Worm (Caenorhabditis elegans): ENCODE measurements around the gene C06E4.1.

Gene C06E4.1

DNA sequence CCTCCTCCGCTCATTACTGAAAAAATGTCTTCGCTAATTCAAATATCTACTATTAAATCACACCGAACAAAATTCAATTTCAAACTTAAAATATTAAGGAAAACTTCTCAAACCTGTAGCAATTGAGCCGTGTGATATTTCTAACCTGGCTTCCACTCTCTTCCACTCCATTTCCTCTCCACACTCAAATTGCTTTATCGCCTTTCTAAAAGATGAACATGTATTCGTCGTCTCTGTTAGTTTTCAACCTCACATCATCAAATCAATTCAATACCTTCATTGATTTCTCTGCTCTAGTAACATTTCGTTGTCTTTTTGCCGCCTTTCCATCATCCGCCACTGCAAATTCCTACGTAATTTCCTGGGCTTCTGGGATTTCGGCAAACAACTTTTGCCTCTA is 8.9 kb downstream of the C06E4.1 start, which contains the start of gene F42C5.4:
F42C5.4 (minus strand) TSS at position 171 of the 400 bp plus-strand sequence.
- TF ChIP-seq madf-2 (tag; optimal IDR thresholded peaks at IDR 0.05) (no peak), K09A11.1 (tag; optimal IDR thresholded peaks at IDR 0.05; ENCODE audit: insufficient read depth) (no peak), ama-1 (optimal IDR thresholded peaks at IDR 0.05) (no peak), mec-3 (tag; optimal IDR thresholded peaks at IDR 0.05; ENCODE audit: borderline replicate concordance) (no peak), ceh-30 (tag; optimal IDR thresholded peaks at IDR 0.05) (no peak), lim-6 (tag; optimal IDR thresholded peaks at IDR 0.05) (no peak), ceh-31 (tag; optimal IDR thresholded peaks at IDR 0.05) (no peak), fax-1 (tag; optimal IDR thresholded peaks at IDR 0.05) (no peak)

DNA sequence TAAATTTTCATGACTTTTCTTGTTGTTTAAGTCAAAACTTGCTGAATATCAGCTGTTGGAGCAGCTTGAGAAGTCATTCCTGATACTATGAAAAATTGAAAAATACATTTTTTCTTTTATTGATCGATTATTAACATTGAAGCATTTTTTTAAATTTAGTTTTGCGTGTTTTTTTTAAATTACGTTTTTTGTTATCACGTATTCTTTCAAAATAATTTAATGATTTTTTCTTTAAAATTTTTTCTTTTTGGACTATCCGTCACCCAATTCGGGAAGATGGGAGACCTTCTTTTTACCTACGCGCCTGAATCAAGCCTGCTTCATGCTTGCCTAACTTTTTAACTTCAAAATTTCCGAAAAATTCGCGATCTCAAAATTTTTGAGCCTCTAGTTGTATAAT is 11.1 kb downstream of the C06E4.1 start, which contains the start of gene F42C5.5:
F42C5.5 (minus strand) TSS at position 101 of the 400 bp plus-strand sequence.
- TF ChIP-seq ceh-6 (GFP tag; optimal IDR thresholded peaks at IDR 0.05): no peak
- TF ChIP-seq ceh-2 (tag; optimal IDR thresholded peaks at IDR 0.05): no peak
- no peak for TF ChIP-seq ref-2 (tag; optimal IDR thresholded peaks at IDR 0.05)
- TF ChIP-seq sox-2 (GFP tag; IDR thresholded peaks at IDR 0.05): no peak
- TF ChIP-seq hlh-8 (tag; optimal IDR thresholded peaks at IDR 0.05): no peak

DNA sequence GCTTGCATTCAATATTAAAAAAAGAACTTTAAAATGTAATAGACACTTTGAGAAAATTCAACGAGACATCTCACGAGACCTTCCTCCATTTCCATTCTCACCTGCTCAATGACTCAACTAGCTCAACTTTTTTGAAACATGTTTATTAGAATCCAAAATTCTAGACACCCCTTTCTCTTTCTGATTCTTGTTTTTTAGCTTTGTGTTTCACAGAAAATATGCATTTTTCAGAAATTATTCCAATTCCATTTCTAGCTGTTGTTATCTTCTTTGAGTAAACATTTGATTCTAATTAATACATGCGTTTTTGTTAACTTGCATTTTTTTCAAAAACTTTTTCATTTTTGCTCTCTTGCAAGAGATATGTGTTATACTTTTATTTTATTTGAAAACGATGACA is 18.4 kb downstream of the C06E4.1 start:
- TF ChIP-seq ceh-45 (GFP tag; IDR thresholded peaks at IDR 0.05): no peak
- no peak for TF ChIP-seq lin-11 (tag; optimal IDR thresholded peaks at IDR 0.05)
- no peak for TF ChIP-seq fax-1 (tag; optimal IDR thresholded peaks at IDR 0.05)
- TF ChIP-seq odd-2 (tag; optimal IDR thresholded peaks at IDR 0.05): no peak
- no peak for TF ChIP-seq ets-4 (tag; optimal IDR thresholded peaks at IDR 0.05)
- TF ChIP-seq hlh-15 (tag; optimal IDR thresholded peaks at IDR 0.05): no peak
- TF ChIP-seq pha-2 (tag; optimal IDR thresholded peaks at IDR 0.05): no peak
- no peak for TF ChIP-seq pha-4 (tag; optimal IDR thresholded peaks at IDR 0.05)
- no peak for TF ChIP-seq pat-9 (tag; optimal IDR thresholded peaks at IDR 0.05)
- no peak for TF ChIP-seq nhr-11 (tag; optimal IDR thresholded peaks at IDR 0.05)
- TF ChIP-seq ref-2 (tag; optimal IDR thresholded peaks at IDR 0.05): no peak

DNA sequence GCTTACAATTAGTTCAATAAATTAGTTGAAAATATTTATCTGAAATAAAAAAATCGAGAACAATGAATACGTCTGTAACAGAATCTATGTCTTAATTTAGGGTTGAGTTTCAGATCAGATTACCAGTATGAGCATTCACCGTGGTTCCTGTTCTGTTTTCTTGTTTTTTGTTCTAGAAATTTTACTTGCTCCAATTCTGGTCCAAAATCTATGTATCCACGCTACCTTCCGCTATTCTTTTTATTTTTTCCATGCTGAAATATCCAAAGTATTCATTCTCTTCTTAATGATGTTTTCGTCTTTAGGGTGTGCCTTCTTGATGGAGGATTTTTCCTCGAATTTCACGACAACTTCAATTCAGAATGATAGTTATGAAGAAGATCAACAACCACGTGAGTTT is 22.3 kb downstream of the C06E4.1 start, which contains the start of gene npr-27:
npr-27 (plus strand) TSS at position 301 of the 400 bp plus-strand sequence.
- TF ChIP-seq K02D7.2 (tag; optimal IDR thresholded peaks at IDR 0.05) (no peak), pax-1 (tag; optimal IDR thresholded peaks at IDR 0.05) (no peak), zip-5 (tag; optimal IDR thresholded peaks at IDR 0.05) (no peak)

DNA sequence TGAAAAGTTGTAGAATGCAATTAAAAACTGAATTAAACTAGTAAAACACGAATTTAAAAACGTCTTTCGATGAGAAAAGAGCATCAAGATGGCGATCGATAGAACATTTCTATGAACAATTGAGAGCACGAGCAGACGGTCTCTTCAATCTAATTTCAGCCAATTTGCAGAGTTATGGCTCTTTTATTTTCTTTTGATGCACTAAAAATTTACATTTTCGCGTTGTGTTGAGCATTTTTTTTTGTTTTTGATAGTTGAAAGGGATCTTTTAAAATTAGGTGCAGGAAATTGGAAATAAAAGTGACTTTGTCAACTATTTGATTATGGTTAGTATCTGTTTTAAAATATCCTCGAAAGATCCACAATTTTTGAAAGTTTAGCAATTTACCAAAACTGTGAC is 25.9 kb downstream of the C06E4.1 start, which contains the start of gene F42C5.6:
F42C5.6 (minus strand) TSS at position 101 of the 400 bp plus-strand sequence.
- TF ChIP-seq unc-55 (GFP tag; optimal IDR thresholded peaks at IDR 0.05) (no peak), T23F11.4 (GFP tag; optimal IDR thresholded peaks at IDR 0.05) (no peak), madf-2 (tag; optimal IDR thresholded peaks at IDR 0.05) (no peak), ceh-9 (tag; optimal IDR thresholded peaks at IDR 0.05) (no peak), ttx-3 (tag; optimal IDR thresholded peaks at IDR 0.05) (no peak)

DNA sequence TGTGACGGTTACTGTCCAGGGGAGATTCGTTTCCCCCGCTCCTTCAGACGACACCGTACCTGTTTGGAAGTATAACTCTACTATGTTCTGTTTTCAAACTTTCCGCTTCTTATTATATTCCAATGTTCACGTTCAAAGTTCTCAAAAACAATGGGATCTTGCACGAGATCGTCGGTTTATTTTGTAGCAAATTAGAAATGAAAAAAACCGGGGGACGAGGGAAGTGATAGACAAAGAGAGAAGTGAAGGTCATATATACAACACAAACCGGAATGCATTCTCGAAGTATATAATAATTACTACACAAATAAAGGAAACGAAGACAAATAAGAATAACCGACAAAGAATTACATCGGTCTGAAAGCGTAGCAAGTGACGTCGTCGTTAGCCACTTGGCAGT is 26.6 kb downstream of the C06E4.1 start:
- TF ChIP-seq pat-9 (tag; optimal IDR thresholded peaks at IDR 0.05) (no peak), K02D7.2 (tag; optimal IDR thresholded peaks at IDR 0.05) (no peak), eyg-1 (tag; optimal IDR thresholded peaks at IDR 0.05) (no peak), ceh-48 (tag; optimal IDR thresholded peaks at IDR 0.05) (no peak), tbx-2 (tag; optimal IDR thresholded peaks at IDR 0.05) (no peak), ceh-2 (tag; optimal IDR thresholded peaks at IDR 0.05) (no peak)

DNA sequence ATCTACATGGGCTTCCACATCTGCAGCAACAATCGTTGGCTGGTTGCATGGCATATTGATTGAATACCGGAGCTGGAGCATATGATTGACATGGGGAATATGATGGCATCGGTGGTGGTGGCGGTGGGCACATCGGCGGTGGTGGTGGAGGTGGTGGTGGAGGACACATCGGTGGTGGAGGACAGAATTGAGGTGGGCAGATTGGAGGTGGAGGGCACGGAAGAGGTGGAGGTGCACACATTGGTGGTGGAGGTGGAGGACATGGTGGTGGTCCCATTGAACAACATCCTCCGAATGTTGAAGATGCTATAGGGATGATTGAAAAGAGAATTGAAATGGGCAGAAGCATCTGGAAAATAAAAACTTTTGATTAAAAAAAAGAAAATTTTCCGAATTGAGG is 27.4 kb downstream of the C06E4.1 start, which contains the start of gene grl-4:
grl-4 (minus strand) TSS at position 351 of the 400 bp plus-strand sequence.
- TF ChIP-seq elt-4 (tag; optimal IDR thresholded peaks at IDR 0.05) (no peak), lim-6 (tag; optimal IDR thresholded peaks at IDR 0.05) (no peak), npax-4 (tag; optimal IDR thresholded peaks at IDR 0.05) (no peak), pag-3 (tag; optimal IDR thresholded peaks at IDR 0.05; ENCODE audit: borderline replicate concordance) (no peak)

All from whole organism, late embryonic.